Fruit fly (Drosophila melanogaster) whole organism, embryonic: ENCODE results near the gene CG43322.

Experiments used
- BtbVII ChIP-seq: fragments of 200-800 bp; sonication (Bioruptor generic); optimal IDR thresholded peaks from 3 replicates; lab custom pipeline; 2017; ENCODE audit warnings: missing biosample characterization, mild to moderate bottlenecking, missing genetic modification characterization
- CG10267 ChIP-seq: fragments of 200-800 bp; sonication (Bioruptor generic); optimal IDR thresholded peaks from 2 replicates; lab custom pipeline; 2018; ENCODE audit warnings: missing biosample characterization, mild to moderate bottlenecking, missing genetic modification characterization, moderate library complexity
- CG10565 ChIP-seq: fragments of 200-800 bp; sonication (Bioruptor generic); optimal IDR thresholded peaks from 3 replicates; lab custom pipeline; 2016; ENCODE audit warnings: missing biosample characterization, mild to moderate bottlenecking, missing genetic modification characterization
- CG12391 ChIP-seq: fragments of 200-800 bp; sonication (Bioruptor generic); optimal IDR thresholded peaks from 3 replicates; lab custom pipeline; 2018; ENCODE audit warnings: missing biosample characterization, mild to moderate bottlenecking, missing genetic modification characterization, moderate library complexity
- CG12942 ChIP-seq: fragments of 200-800 bp; sonication (Bioruptor generic); optimal IDR thresholded peaks from 3 replicates; lab custom pipeline; 2016; ENCODE audit warnings: missing biosample characterization, missing genetic modification characterization
- CG13775 ChIP-seq: fragments of 200-800 bp; sonication (Bioruptor generic); optimal IDR thresholded peaks from 3 replicates; lab custom pipeline; 2017; ENCODE audit warnings: missing biosample characterization, mild to moderate bottlenecking, missing genetic modification characterization
- CG14441 ChIP-seq: fragments of 200-800 bp; sonication (Bioruptor generic); IDR thresholded peaks from 2 replicates; pipeline ENCODE4 v1.3.6; 2022; ENCODE audit warnings: missing biosample characterization, missing genetic modification characterization
- CG17328 ChIP-seq: fragments of 200-800 bp; sonication (Bioruptor generic); IDR thresholded peaks from 2 replicates; pipeline ENCODE4 v1.3.6; 2022; ENCODE audit warnings: missing biosample characterization, missing genetic modification characterization
- CG17912 ChIP-seq: fragments of 200-800 bp; sonication (Bioruptor generic); optimal IDR thresholded peaks from 2 replicates; lab custom pipeline; 2018; ENCODE audit warnings: missing biosample characterization, mild to moderate bottlenecking, missing genetic modification characterization
- CG18262 ChIP-seq: fragments of 200-800 bp; optimal IDR thresholded peaks from 3 replicates; lab custom pipeline; 2019; ENCODE audit warnings: missing biosample characterization, mild to moderate bottlenecking, missing genetic modification characterization, moderate library complexity
- CG18619 ChIP-seq: fragments of 200-800 bp; sonication (Bioruptor generic); optimal IDR thresholded peaks from 3 replicates; lab custom pipeline; 2017; ENCODE audit warnings: missing biosample characterization, mild to moderate bottlenecking, missing genetic modification characterization
- CG2120 ChIP-seq: fragments of 200-800 bp; sonication (Bioruptor generic); optimal IDR thresholded peaks from 3 replicates; lab custom pipeline; 2016; ENCODE audit warnings: missing biosample characterization, missing genetic modification characterization
- CG30020 ChIP-seq: fragments of 200-800 bp; optimal IDR thresholded peaks from 2 replicates; lab custom pipeline; 2019; ENCODE audit warnings: missing biosample characterization, mild to moderate bottlenecking, missing genetic modification characterization, moderate library complexity
- CG3281 ChIP-seq: fragments of 200-800 bp; sonication (Bioruptor generic); optimal IDR thresholded peaks from 3 replicates; lab custom pipeline; 2017; ENCODE audit warnings: missing biosample characterization, mild to moderate bottlenecking, missing genetic modification characterization
- CG3995 ChIP-seq: fragments of 200-800 bp; sonication (Bioruptor generic); optimal IDR thresholded peaks from 3 replicates; lab custom pipeline; 2016; ENCODE audit warnings: missing biosample characterization, missing genetic modification characterization
- CG6791 ChIP-seq: fragments of 200-800 bp; sonication (Bioruptor generic); IDR thresholded peaks from 3 replicates; pipeline ENCODE4 v1.3.6; 2022; ENCODE audit warnings: missing biosample characterization, missing genetic modification characterization; ENCODE audit not compliant: partially characterized antibody
- CG8924 ChIP-seq: fragments of 200-800 bp; optimal IDR thresholded peaks from 3 replicates; lab custom pipeline; 2019; ENCODE audit warnings: missing biosample characterization, mild to moderate bottlenecking, missing genetic modification characterization, moderate library complexity
- CHES-1-like ChIP-seq: fragments of 200-800 bp; sonication (Bioruptor generic); optimal IDR thresholded peaks from 2 replicates; lab custom pipeline; 2016; ENCODE audit warnings: missing biosample characterization, missing genetic modification characterization
- CTCF ChIP-seq: fragments of 200-800 bp; sonication (Bioruptor generic); optimal IDR thresholded peaks from 2 replicates; lab custom pipeline; 2017; ENCODE audit warnings: missing biosample characterization, mild to moderate bottlenecking, missing genetic modification characterization, moderate library complexity
- Chrac-16 ChIP-seq: fragments of 200-800 bp; sonication (Bioruptor generic); optimal IDR thresholded peaks from 3 replicates; lab custom pipeline; 2016; ENCODE audit warnings: missing biosample characterization, missing genetic modification characterization
- CoRest ChIP-seq: fragments of 200-800 bp; sonication (Bioruptor generic); optimal IDR thresholded peaks from 3 replicates; lab custom pipeline; 2018; ENCODE audit warnings: missing biosample characterization, mild to moderate bottlenecking, missing genetic modification characterization, moderate library complexity
- Dll ChIP-seq: fragments of 200-800 bp; sonication (Bioruptor generic); IDR thresholded peaks from 4 replicates; pipeline ENCODE4 v1.3.6; 2022; ENCODE audit warnings: missing biosample characterization, missing genetic modification characterization; ENCODE audit not compliant: partially characterized antibody
- Dref ChIP-seq: fragments of 200-800 bp; sonication (Bioruptor generic); IDR thresholded peaks from 2 replicates; pipeline ENCODE4 v1.3.6; 2022; ENCODE audit warnings: missing biosample characterization, missing genetic modification characterization
- Max ChIP-seq: fragments of 200-800 bp; sonication (Bioruptor generic); optimal IDR thresholded peaks from 2 replicates; lab custom pipeline; 2016; ENCODE audit warnings: missing biosample characterization, mild to moderate bottlenecking, missing genetic modification characterization
- Med ChIP-seq: fragments of 200-800 bp; sonication (Bioruptor generic); peaks from one replicate; lab custom pipeline; 2016; ENCODE audit warnings: missing biosample characterization, missing genetic modification characterization, mild to moderate bottlenecking, inconsistent platforms, moderate library complexity
- NFAT ChIP-seq: fragments of 200-800 bp; sonication (Bioruptor generic); IDR thresholded peaks from 2 replicates; pipeline ENCODE4 v1.3.6; 2022; ENCODE audit warnings: missing biosample characterization, missing genetic modification characterization
- Neu2 ChIP-seq: fragments of 200-800 bp; sonication (Bioruptor generic); optimal IDR thresholded peaks from 3 replicates; lab custom pipeline; 2016; ENCODE audit warnings: missing biosample characterization, missing genetic modification characterization, borderline replicate concordance
- Nf-YC ChIP-seq: fragments of 200-800 bp; optimal IDR thresholded peaks from 3 replicates; lab custom pipeline; 2019; ENCODE audit warnings: missing biosample characterization, mild to moderate bottlenecking, missing genetic modification characterization, moderate library complexity
- Opbp ChIP-seq: fragments of 200-800 bp; sonication (Bioruptor generic); IDR thresholded peaks from 3 replicates; pipeline ENCODE4 v1.3.6; 2022; ENCODE audit warnings: missing biosample characterization, missing genetic modification characterization; ENCODE audit not compliant: partially characterized antibody
- Ravus ChIP-seq: fragments of 200-800 bp; sonication (Bioruptor generic); IDR thresholded peaks from 2 replicates; pipeline ENCODE4 v1.3.6; 2022; ENCODE audit warnings: missing biosample characterization, missing genetic modification characterization
- caup ChIP-seq: fragments of 200-800 bp; sonication (Bioruptor generic); optimal IDR thresholded peaks from 3 replicates; lab custom pipeline; 2017; ENCODE audit warnings: missing biosample characterization, mild to moderate bottlenecking, missing genetic modification characterization, moderate library complexity; ENCODE audit not compliant: severe bottlenecking
- dpn ChIP-seq, 2 experiments: fragments of 200-800 bp; sonication (Bioruptor generic); optimal IDR thresholded peaks; 3 replicates each; lab custom pipeline; 2016; ENCODE audit warnings: missing biosample characterization in 2 of 2, missing genetic modification characterization in 2 of 2
- esg ChIP-seq: fragments of 200-800 bp; sonication (Bioruptor generic); conservative IDR thresholded peaks from 2 replicates; pipeline ENCODE4 v1.3.6; 2022; ENCODE audit warnings: missing biosample characterization, missing genetic modification characterization
- fd102C ChIP-seq: fragments of 200-800 bp; sonication (Bioruptor generic); optimal IDR thresholded peaks from 2 replicates; lab custom pipeline; 2018; ENCODE audit warnings: missing biosample characterization, mild to moderate bottlenecking, missing genetic modification characterization, moderate library complexity
- gcm ChIP-seq: fragments of 200-800 bp; sonication (Bioruptor generic); optimal IDR thresholded peaks from 2 replicates; lab custom pipeline; 2019; ENCODE audit warnings: missing biosample characterization, mild to moderate bottlenecking, missing genetic modification characterization, moderate library complexity
- hbn ChIP-seq: fragments of 200-800 bp; sonication (Bioruptor generic); IDR thresholded peaks from 2 replicates; pipeline ENCODE4 v1.3.6; 2022; ENCODE audit warnings: missing biosample characterization, missing genetic modification characterization; ENCODE audit not compliant: partially characterized antibody
- ind ChIP-seq: fragments of 200-800 bp; sonication (Bioruptor generic); optimal IDR thresholded peaks from 3 replicates; lab custom pipeline; 2016; ENCODE audit warnings: missing biosample characterization, missing genetic modification characterization
- jumu ChIP-seq: fragments of 200-800 bp; sonication (Bioruptor generic); optimal IDR thresholded peaks from 3 replicates; lab custom pipeline; 2016; ENCODE audit warnings: missing biosample characterization, missing genetic modification characterization
- phol ChIP-seq: fragments of 200-800 bp; sonication (Bioruptor generic); optimal IDR thresholded peaks from 3 replicates; lab custom pipeline; 2018; ENCODE audit warnings: missing biosample characterization, mild to moderate bottlenecking, missing genetic modification characterization, moderate library complexity
- prd ChIP-seq, 3 experiments: fragments of >200 bp in 2 of 3; fragments of 200-800 bp in 1 of 3; sonication (Bioruptor generic) in 1 of 3; optimal IDR thresholded peaks in 2 of 3; IDR thresholded peaks in 1 of 3; 2 replicates in 2 of 3; 3 replicates in 1 of 3; pipeline versions ENCODE4 v1.3.6 to Lab custom; 2017 to 2022; ENCODE audit warnings: missing biosample characterization in 1 of 3, missing genetic modification characterization in 1 of 3
- pum ChIP-seq: fragments of 200-800 bp; sonication (Bioruptor generic); optimal IDR thresholded peaks from 2 replicates; lab custom pipeline; 2016; ENCODE audit warnings: missing biosample characterization, missing genetic modification characterization
- repo ChIP-seq: fragments of 200-800 bp; sonication (Bioruptor generic); optimal IDR thresholded peaks from 2 replicates; lab custom pipeline; 2016; ENCODE audit warnings: missing biosample characterization, missing genetic modification characterization
- sens-2 ChIP-seq: fragments of 200-800 bp; sonication (Bioruptor generic); IDR thresholded peaks from 2 replicates; pipeline ENCODE4 v1.3.6; 2022; ENCODE audit warnings: missing biosample characterization, missing genetic modification characterization
- shn ChIP-seq: fragments of 200-800 bp; sonication (Bioruptor generic); optimal IDR thresholded peaks from 3 replicates; lab custom pipeline; 2016; ENCODE audit warnings: missing biosample characterization, missing genetic modification characterization
- sna ChIP-seq: fragments of 200-800 bp; sonication (Bioruptor generic); IDR thresholded peaks from 2 replicates; pipeline ENCODE4 v1.3.6; 2022; ENCODE audit warnings: missing biosample characterization, missing genetic modification characterization; ENCODE audit not compliant: partially characterized antibody
- so ChIP-seq: fragments of 200-800 bp; sonication (Bioruptor generic); IDR thresholded peaks from 3 replicates; pipeline ENCODE4 v1.3.6; 2022; ENCODE audit warnings: missing biosample characterization, missing genetic modification characterization
- vnd ChIP-seq: fragments of 200-800 bp; sonication (Bioruptor generic); IDR thresholded peaks from 3 replicates; pipeline ENCODE4 v1.3.6; 2022; ENCODE audit warnings: missing biosample characterization, missing genetic modification characterization; ENCODE audit not compliant: partially characterized antibody
- z ChIP-seq: fragments of 200-800 bp; sonication (Bioruptor generic); IDR thresholded peaks from 3 replicates; pipeline ENCODE4 v1.3.6; 2022; ENCODE audit warnings: missing biosample characterization, missing genetic modification characterization
- zfh1 ChIP-seq: fragments of 200-800 bp; sonication (Bioruptor generic); IDR thresholded peaks from 3 replicates; pipeline ENCODE4 v1.3.6; 2022; ENCODE audit warnings: missing biosample characterization, missing genetic modification characterization

Gene CG43322

DNA sequence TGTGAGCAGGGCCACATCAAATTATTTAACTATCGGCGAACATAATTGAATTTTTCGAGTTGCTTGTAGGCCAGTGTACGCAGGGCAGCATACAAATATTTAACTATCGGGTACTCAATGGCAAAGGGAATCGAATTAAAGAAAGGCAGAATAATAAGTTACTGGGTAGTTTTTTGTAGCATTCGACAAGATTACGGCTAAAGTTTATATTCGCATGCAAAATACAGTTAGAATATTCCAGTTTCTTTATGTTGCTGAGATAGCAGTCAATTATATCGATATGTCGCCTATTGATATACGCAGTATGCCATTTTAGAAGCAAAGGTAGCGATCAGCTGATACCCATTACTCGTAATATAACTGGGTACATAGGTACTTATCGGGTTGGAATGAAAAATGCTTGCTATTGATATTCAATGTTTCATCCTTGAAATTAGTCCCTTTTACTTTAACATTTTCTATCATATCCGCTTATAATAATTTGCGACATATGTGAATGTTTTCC is 45.1 kb upstream of the CG43322 start (continued):
- TF ChIP-seq BtbVII (GFP tag; lab: Kevin White, UChicago), result peak; percentile 24
- TF ChIP-seq CG10267 (tag; lab: Kevin White, UChicago), result peak; percentile 26
- TF ChIP-seq NFAT (GFP tag; lab: Robert Waterston, UW), result peak; percentile 54
- peak; percentile 5 for TF ChIP-seq CoRest (tag; lab: Kevin White, UChicago)
- peak; percentile 91 for TF ChIP-seq sna (GFP tag; lab: Robert Waterston, UW)
- peak; percentile 48 to 64 for TF ChIP-seq dpn (GFP tag; optimal IDR thresholded peaks at IDR 0.05; lab: Kevin White, UChicago)
- TF ChIP-seq CG10565, result no peak
- TF ChIP-seq fd102C (GFP tag; lab: Kevin White, UChicago), result no peak
- TF ChIP-seq prd (optimal IDR thresholded peaks at IDR 0.05; lab: Kevin White, UChicago), result no peak
- TF ChIP-seq prd (GFP tag; IDR thresholded peaks at IDR 0.05; lab: Robert Waterston, UW), result peak; percentile 23; the same call in 1 of the 3 replicates
- TF ChIP-seq shn (GFP tag; lab: Kevin White, UChicago), result peak; percentile 38
- TF ChIP-seq Ravus (GFP tag; lab: Robert Waterston, UW), result no peak
- TF ChIP-seq CG13775 (GFP tag; lab: Kevin White, UChicago), result peak; percentile 54
- TF ChIP-seq sens-2 (GFP tag; lab: Robert Waterston, UW), result no peak
- TF ChIP-seq z, result 0 out of 3 replicates have a peak, but pooled peaks have one; percentile 6
- peak; percentile 30 for TF ChIP-seq CG18262 (tag; lab: Kevin White, UChicago)
- TF ChIP-seq hbn (GFP tag; lab: Robert Waterston, UW), result peak; percentile 79
- peak; percentile 1 for TF ChIP-seq pum (GFP tag; lab: Kevin White, UChicago)
- peak; percentile 30 for TF ChIP-seq CG8924 (tag; lab: Kevin White, UChicago)
- no peak for TF ChIP-seq CG12942 (GFP tag; lab: Kevin White, UChicago)
- TF ChIP-seq jumu, result peak; percentile 36
- TF ChIP-seq CG3281 (GFP tag; lab: Kevin White, UChicago), result peak; percentile 18
- no peak for TF ChIP-seq Neu2 (GFP tag; lab: Kevin White, UChicago)
- TF ChIP-seq CG17912 (GFP tag; lab: Kevin White, UChicago), result peak; percentile 60
- peak; percentile 48; the same call in 1 of the 2 replicates for TF ChIP-seq CG14441 (GFP tag; lab: Robert Waterston, UW)
- 0 out of 2 replicates have a peak, but pooled peaks have one; percentile 15 for TF ChIP-seq esg (GFP tag; lab: Robert Waterston, UW)
- peak; percentile 34 for TF ChIP-seq gcm (GFP tag; lab: Kevin White, UChicago)
- peak; percentile 48 for TF ChIP-seq CHES-1-like
- peak; percentile 59 for TF ChIP-seq Dref (GFP tag; lab: Robert Waterston, UW)
- peak; percentile 55 for TF ChIP-seq phol
- peak; percentile 95 for TF ChIP-seq Med (GFP tag; lab: Kevin White, UChicago)
- peak; percentile 41 for TF ChIP-seq CG18619 (GFP tag; lab: Kevin White, UChicago)
- peak; percentile 66 for TF ChIP-seq CG6791 (GFP tag; lab: Robert Waterston, UW)
- TF ChIP-seq CG12391 (tag; lab: Kevin White, UChicago), result peak; percentile 50
- no peak for TF ChIP-seq CG3995 (GFP tag; lab: Kevin White, UChicago)
- TF ChIP-seq CG30020 (tag; lab: Kevin White, UChicago), result peak; percentile 6
- peak; percentile 51 for TF ChIP-seq CG17328 (GFP tag; lab: Robert Waterston, UW)
- 0 out of 3 replicates have a peak, but pooled peaks have one; percentile 37 for TF ChIP-seq so (GFP tag; lab: Robert Waterston, UW)
- TF ChIP-seq Max (GFP tag; lab: Kevin White, UChicago), result no peak
- peak; percentile 9 for TF ChIP-seq ind
- peak; percentile 22 for TF ChIP-seq Chrac-16 (GFP tag; lab: Kevin White, UChicago)
- TF ChIP-seq Nf-YC (tag; lab: Kevin White, UChicago), result peak; percentile 15
- TF ChIP-seq CG2120 (GFP tag; lab: Kevin White, UChicago), result peak; percentile 75
- TF ChIP-seq repo (GFP tag; lab: Kevin White, UChicago), result peak; percentile 23
- peak; percentile 51; the same call in 1 of the 3 replicates for TF ChIP-seq zfh1
- peak; percentile 57 for TF ChIP-seq vnd
- TF ChIP-seq Dll (GFP tag; lab: Robert Waterston, UW), result peak; percentile 96
- peak; percentile 76 for TF ChIP-seq Opbp (GFP tag; lab: Robert Waterston, UW)
- TF ChIP-seq CTCF (GFP tag; lab: Kevin White, UChicago), result peak; percentile 89
- peak; percentile 51 for TF ChIP-seq caup (GFP tag; lab: Kevin White, UChicago)
